Fruit fly (Drosophila melanogaster) Kc167 (cell line): Measurements from ENCODE around the gene CG45691.

Experiments used
- h ChIP-seq: fragments of >200 bp; optimal IDR thresholded peaks from 3 replicates; lab custom pipeline; 2018; ENCODE audit warnings: missing external identifiers
- insv ChIP-seq: fragments of >200 bp; optimal IDR thresholded peaks from 3 replicates; lab custom pipeline; 2018; ENCODE audit warnings: missing external identifiers
- psq ChIP-seq: fragments of >200 bp; optimal IDR thresholded peaks from 2 replicates; lab custom pipeline; 2017; ENCODE audit warnings: missing external identifiers
- ttk ChIP-seq: sonication (Bioruptor generic); optimal IDR thresholded peaks from 2 replicates; lab custom pipeline; 2017; ENCODE audit warnings: missing external identifiers

DNA sequence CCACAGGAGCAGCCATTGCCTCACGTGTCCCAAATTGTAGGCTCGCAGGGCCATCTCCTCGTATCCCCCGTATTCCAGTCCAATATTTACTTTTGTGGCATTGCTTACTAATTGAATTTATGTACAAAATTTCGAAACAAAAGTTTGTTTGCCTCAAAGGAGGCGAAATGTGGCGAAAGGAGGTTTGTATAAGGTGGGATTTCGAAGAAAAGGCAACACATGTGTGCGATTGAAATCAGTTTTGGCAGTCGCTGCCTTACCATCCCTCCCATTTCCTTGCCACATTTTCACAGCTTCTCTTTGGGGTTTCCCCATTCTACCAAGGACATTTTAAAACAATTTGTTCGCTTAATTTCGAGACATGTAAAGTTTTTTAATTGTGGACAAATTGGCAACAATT lies at the start of gene CG45691:
- TF ChIP-seq insv (no peak), ttk (lab: Kevin White, UChicago) (no peak), psq (no peak), h (lab: Kevin White, UChicago) (no peak)
